Worm (Caenorhabditis elegans) whole organism, L4 larva: ENCODE measurements around the gene nas-15.

Experiments used
- D1046.2 ChIP-seq: fragments of 200-800 bp; sonication (Bioruptor generic); IDR thresholded peaks from 2 replicates; pipeline ENCODE4 v1.3.6; 2022; ENCODE audit warnings: missing genetic modification characterization, missing compliant biosample characterization
- F10B5.3 ChIP-seq: sonication (generic microtip); optimal IDR thresholded peaks from 2 replicates; lab custom pipeline; 2016; ENCODE audit warnings: mild to moderate bottlenecking, missing genetic modification characterization, missing compliant biosample characterization
- F44E2.7 ChIP-seq: fragments of 200-800 bp; sonication (Bioruptor generic); IDR thresholded peaks from 2 replicates; pipeline ENCODE4 v2.1.2; 2022; ENCODE audit warnings: missing genetic modification characterization, missing compliant biosample characterization
- T20F7.1 ChIP-seq: fragments of 200-800 bp; sonication (Bioruptor generic); optimal IDR thresholded peaks from 2 replicates; lab custom pipeline; 2018; ENCODE audit warnings: mild to moderate bottlenecking, missing genetic modification characterization, missing compliant biosample characterization
- T26A8.4 ChIP-seq: fragments of 200-800 bp; sonication (Bioruptor generic); IDR thresholded peaks from 2 replicates; pipeline ENCODE4 v1.3.6; 2022; ENCODE audit warnings: missing genetic modification characterization, missing compliant biosample characterization
- aha-1 ChIP-seq: fragments of 150-350 bp; peaks from one replicate; lab custom pipeline; 2014; ENCODE audit warnings: missing biosample characterization, missing genetic modification characterization
- aly-2 ChIP-seq: sonication (generic microtip); optimal IDR thresholded peaks from 2 replicates; lab custom pipeline; 2018; ENCODE audit warnings: missing biosample characterization, missing genetic modification characterization
- ceh-20 ChIP-seq: fragments of 200-800 bp; sonication (Bioruptor generic); IDR thresholded peaks from 2 replicates; pipeline ENCODE4 v1.3.6; 2022; ENCODE audit warnings: missing genetic modification reagents, missing genetic modification characterization, missing compliant biosample characterization
- ceh-28 ChIP-seq: fragments of 150-350 bp; optimal IDR thresholded peaks from 2 replicates; lab custom pipeline; 2014; ENCODE audit warnings: missing biosample characterization, missing genetic modification reagents, missing genetic modification characterization
- ceh-62 ChIP-seq: sonication (generic microtip); optimal IDR thresholded peaks from 2 replicates; lab custom pipeline; 2017; ENCODE audit warnings: missing biosample characterization, missing genetic modification characterization
- ceh-82 ChIP-seq: sonication (generic microtip); optimal IDR thresholded peaks from 2 replicates; lab custom pipeline; 2017; ENCODE audit warnings: missing biosample characterization, missing genetic modification characterization
- ces-1 ChIP-seq: fragments of 150-350 bp; sonication (generic microtip); optimal IDR thresholded peaks from 4 replicates; lab custom pipeline; 2014; ENCODE audit warnings: missing biosample characterization, missing genetic modification reagents, missing genetic modification characterization
- daf-16 ChIP-seq, 3 experiments: sonication (generic microtip); optimal IDR thresholded peaks; 2 replicates each; lab custom pipeline; 2016 to 2017; ENCODE audit warnings: missing genetic modification characterization in 3 of 3, missing genetic modification reagents in 3 of 3, mild to moderate bottlenecking in 2 of 3, missing compliant biosample characterization in 2 of 3, missing biosample characterization in 1 of 3, moderate library complexity in 1 of 3
- dmd-6 ChIP-seq: fragments of 200-800 bp; sonication (Bioruptor generic); IDR thresholded peaks from 2 replicates; pipeline ENCODE4 v1.3.6; 2022; ENCODE audit warnings: missing genetic modification reagents, missing genetic modification characterization, missing compliant biosample characterization
- dmd-9 ChIP-seq: fragments of 200-800 bp; sonication (Bioruptor generic); IDR thresholded peaks from 2 replicates; pipeline ENCODE4 v1.3.6; 2022; ENCODE audit warnings: missing genetic modification reagents, missing genetic modification characterization, missing compliant biosample characterization
- duxl-1 ChIP-seq: sonication (generic microtip); optimal IDR thresholded peaks from 2 replicates; lab custom pipeline; 2016; ENCODE audit warnings: mild to moderate bottlenecking, missing genetic modification characterization, moderate library complexity, missing compliant biosample characterization; ENCODE audit not compliant: poor library complexity
- fkh-10 ChIP-seq: fragments of 150-350 bp; optimal IDR thresholded peaks from 2 replicates; lab custom pipeline; 2014; ENCODE audit warnings: missing biosample characterization, missing genetic modification reagents, missing genetic modification characterization
- fos-1 ChIP-seq: fragments of 150-350 bp; optimal IDR thresholded peaks from 2 replicates; lab custom pipeline; 2014; ENCODE audit warnings: missing biosample characterization, missing genetic modification characterization
- hlh-30 ChIP-seq: sonication (generic microtip); optimal IDR thresholded peaks from 2 replicates; lab custom pipeline; 2017; ENCODE audit warnings: antibody characterized with exemption, mild to moderate bottlenecking, missing genetic modification characterization, missing compliant biosample characterization; ENCODE audit not compliant: insufficient read depth
- hmg-1.1 ChIP-seq: fragments of 200-800 bp; sonication (Bioruptor generic); IDR thresholded peaks from 2 replicates; pipeline ENCODE4 v1.3.6; 2022; ENCODE audit warnings: missing genetic modification reagents, missing genetic modification characterization, missing compliant biosample characterization
- lim-7 ChIP-seq: fragments of 200-800 bp; sonication (Bioruptor generic); IDR thresholded peaks from 2 replicates; pipeline ENCODE4 v1.3.6; 2022; ENCODE audit warnings: missing genetic modification characterization, missing compliant biosample characterization
- lin-38 ChIP-seq: fragments of 200-800 bp; sonication (Bioruptor generic); IDR thresholded peaks from 2 replicates; pipeline ENCODE4 v1.3.6; 2022; ENCODE audit warnings: missing genetic modification reagents, missing genetic modification characterization, missing compliant biosample characterization
- lin-39 ChIP-seq: fragments of 150-350 bp; optimal IDR thresholded peaks from 2 replicates; lab custom pipeline; 2014; ENCODE audit warnings: missing biosample characterization, missing genetic modification reagents, missing genetic modification characterization
- madf-5 ChIP-seq, 2 experiments: fragments of 200-800 bp; sonication (Bioruptor generic); IDR thresholded peaks; 2 replicates each; pipeline ENCODE4 v1.3.6; 2022; ENCODE audit warnings: missing compliant biosample characterization in 2 of 2, missing genetic modification characterization in 2 of 2
- mxl-3 ChIP-seq: fragments of 200-800 bp; sonication (Bioruptor generic); optimal IDR thresholded peaks from 2 replicates; lab custom pipeline; 2018; ENCODE audit warnings: mild to moderate bottlenecking, missing genetic modification characterization, missing compliant biosample characterization
- nhr-111 ChIP-seq: fragments of 200-800 bp; sonication (Bioruptor generic); optimal IDR thresholded peaks from 2 replicates; lab custom pipeline; 2018; ENCODE audit warnings: mild to moderate bottlenecking, missing genetic modification characterization, missing compliant biosample characterization
- nhr-237 ChIP-seq: sonication (generic microtip); optimal IDR thresholded peaks from 2 replicates; lab custom pipeline; 2017; ENCODE audit warnings: missing biosample characterization, missing genetic modification characterization
- nhr-42 ChIP-seq: fragments of 200-800 bp; sonication (Bioruptor generic); IDR thresholded peaks from 2 replicates; pipeline ENCODE4 v1.3.6; 2022; ENCODE audit warnings: missing genetic modification characterization, missing compliant biosample characterization
- nhr-77 ChIP-seq: fragments of 150-350 bp; optimal IDR thresholded peaks from 2 replicates; lab custom pipeline; 2014; ENCODE audit warnings: missing biosample characterization, missing genetic modification characterization
- pha-4 ChIP-seq, 2 experiments: fragments of 150-350 bp in 1 of 2; fragments of 200-800 bp in 1 of 2; sonication (Bioruptor generic) in 1 of 2; IDR thresholded peaks in 1 of 2; optimal IDR thresholded peaks in 1 of 2; 2 replicates each; pipeline versions ENCODE4 v1.3.6 to Lab custom; 2014 to 2022; ENCODE audit warnings: missing genetic modification characterization in 2 of 2, missing genetic modification reagents in 2 of 2, missing biosample characterization in 1 of 2, missing compliant biosample characterization in 1 of 2
- pqm-1 ChIP-seq: sonication (generic microtip); optimal IDR thresholded peaks from 2 replicates; lab custom pipeline; 2017; ENCODE audit warnings: missing biosample characterization, missing genetic modification characterization
- saeg-2 ChIP-seq: fragments of 200-800 bp; sonication (Bioruptor generic); IDR thresholded peaks from 2 replicates; pipeline ENCODE4 v1.3.6; 2022; ENCODE audit warnings: missing genetic modification reagents, missing genetic modification characterization, missing compliant biosample characterization
- spr-1 ChIP-seq: sonication (generic microtip); optimal IDR thresholded peaks from 2 replicates; lab custom pipeline; 2016; ENCODE audit warnings: mild to moderate bottlenecking, missing genetic modification characterization, missing compliant biosample characterization
- spr-3 ChIP-seq: fragments of 200-800 bp; sonication (Bioruptor generic); optimal IDR thresholded peaks from 2 replicates; lab custom pipeline; 2018; ENCODE audit warnings: mild to moderate bottlenecking, missing genetic modification characterization, missing compliant biosample characterization
- unc-62 ChIP-seq, 3 experiments: fragments of 150-350 bp in 1 of 3; sonication (generic microtip); optimal IDR thresholded peaks in 2 of 3; peaks in 1 of 3; 1 replicate in 1 of 3; 2 replicates in 2 of 3; lab custom pipeline; 2014 to 2017; ENCODE audit warnings: missing biosample characterization in 3 of 3, missing genetic modification characterization in 3 of 3, missing genetic modification reagents in 3 of 3, missing genotype in 1 of 3
- zip-2 ChIP-seq: fragments of 150-350 bp; optimal IDR thresholded peaks from 2 replicates; lab custom pipeline; 2014; ENCODE audit warnings: missing biosample characterization, missing genetic modification characterization
- ztf-7 ChIP-seq: fragments of 150-350 bp; optimal IDR thresholded peaks from 2 replicates; lab custom pipeline; 2014; ENCODE audit warnings: missing biosample characterization, missing genetic modification characterization

The nas-15 gene

DNA sequence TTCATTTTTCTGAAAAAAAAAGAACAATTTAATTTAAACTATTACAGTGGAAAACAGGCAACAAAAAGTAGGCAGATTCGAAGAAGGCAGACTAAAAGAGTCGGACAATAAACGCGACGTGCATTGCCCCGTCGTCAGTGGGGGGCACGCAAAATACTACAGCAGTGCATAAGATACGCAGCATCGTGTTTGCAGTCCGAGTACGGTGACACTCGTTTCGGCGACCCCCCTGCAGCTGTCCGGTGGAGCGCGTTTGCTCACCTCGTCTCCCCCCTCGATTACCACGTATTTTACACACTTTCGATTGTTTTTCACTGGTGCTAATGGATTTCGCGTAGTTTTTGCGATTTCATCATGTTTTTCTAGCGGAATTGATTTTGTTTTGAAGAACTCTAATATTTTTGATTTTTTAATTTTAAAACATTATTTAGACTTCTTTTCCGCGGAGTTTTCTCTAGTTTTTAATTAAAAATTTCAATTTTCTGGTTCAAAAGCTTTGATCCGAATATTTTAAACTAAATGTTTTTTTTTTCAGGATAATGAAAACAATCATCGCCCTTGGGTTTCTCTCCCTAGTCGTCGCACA lies 9.4 kb upstream of the nas-15 start, which contains the start of the genes trap-2 and ile-2 (continued):
- TF ChIP-seq spr-3 (peak; percentile 79), pha-4 (GFP tag; IDR thresholded peaks at IDR 0.05; lab: Robert Waterston, UW) (peak; percentile 82), pha-4 (tag; optimal IDR thresholded peaks at IDR 0.05; lab: Kevin White, UChicago) (no peak), dmd-9 (GFP tag; lab: Robert Waterston, UW) (no peak), ceh-28 (peak; percentile 18), dmd-6 (GFP tag; lab: Robert Waterston, UW) (peak; percentile 96), ceh-82 (tag; lab: Kevin White, UChicago) (no peak), saeg-2 (GFP tag; lab: Robert Waterston, UW) (peak; percentile 69; the same call in 1 of the 2 replicates)
- TF ChIP-seq, all 104 proteins: peak for 65

DNA sequence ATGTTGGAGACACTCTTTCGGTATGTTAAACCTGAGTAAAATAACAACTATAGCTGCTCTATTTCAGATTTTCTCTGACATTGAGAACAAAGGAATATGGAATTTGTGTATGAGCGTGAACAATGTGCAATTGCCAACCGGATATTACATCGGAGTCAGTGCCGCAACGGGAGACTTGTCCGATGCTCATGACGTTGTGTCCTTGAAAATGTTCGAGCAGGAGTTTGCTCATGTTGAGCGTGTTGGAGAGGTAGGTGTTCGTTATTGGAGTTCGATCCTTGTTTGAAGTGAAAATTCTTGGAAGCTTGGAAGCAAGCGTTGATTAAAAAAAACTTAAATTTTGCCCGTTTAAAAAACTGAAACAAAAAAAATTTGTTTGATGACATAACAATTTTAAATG lies 8.0 kb upstream of the nas-15 start:
- TF ChIP-seq aha-1 (tag; lab: Kevin White, UChicago) = peak; percentile 95
- TF ChIP-seq unc-62 (GFP tag; optimal IDR thresholded peaks at IDR 0.05 in 1 of 2; lab: Kevin White, UChicago) = peak in 1 of 2 experiments; percentile 47
- no peak for TF ChIP-seq unc-62 (tag; optimal IDR thresholded peaks at IDR 0.05; lab: Kevin White, UChicago)
- TF ChIP-seq ceh-62 (tag; lab: Kevin White, UChicago) = no peak

DNA sequence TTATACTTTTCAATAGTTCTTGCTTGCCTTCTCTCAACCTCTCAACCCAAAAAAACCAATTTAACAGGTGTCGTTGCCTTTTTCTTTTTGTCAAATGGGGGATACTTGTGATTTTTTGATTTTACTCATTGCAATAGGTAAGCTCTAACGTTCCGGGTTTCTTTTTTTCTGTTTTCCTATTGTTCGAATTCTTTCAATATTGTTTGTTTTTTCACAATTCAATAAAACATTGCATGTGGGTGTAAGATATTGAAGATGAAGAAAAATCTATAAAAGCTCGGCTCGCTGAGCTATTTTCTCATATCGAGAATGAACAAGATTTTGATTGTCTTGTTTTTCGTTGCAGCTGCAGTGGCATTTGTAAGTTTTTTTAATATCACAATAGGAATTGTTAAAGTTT lies 7.0 kb upstream of the nas-15 start, which contains the start of gene T04G9.7:
Gene T04G9.7, plus strand, starts transcription at position 301 of the 400 bp plus-strand sequence.
- no peak for TF ChIP-seq unc-62 (GFP tag; optimal IDR thresholded peaks at IDR 0.05 in 1 of 2; lab: Kevin White, UChicago)
- no peak for TF ChIP-seq unc-62 (tag; optimal IDR thresholded peaks at IDR 0.05; lab: Kevin White, UChicago)
- TF ChIP-seq T26A8.4 (GFP tag; lab: Robert Waterston, UW) = no peak
- no peak for TF ChIP-seq F44E2.7
- TF ChIP-seq nhr-42 (GFP tag; lab: Robert Waterston, UW) = no peak
- TF ChIP-seq aha-1 (tag; lab: Kevin White, UChicago) = no peak
- TF ChIP-seq dmd-6 (GFP tag; lab: Robert Waterston, UW) = no peak
- no peak for TF ChIP-seq hmg-1.1
- no peak for TF ChIP-seq hlh-30 (tag; lab: Kevin White, UChicago)
- no peak for TF ChIP-seq spr-1 (tag; lab: Kevin White, UChicago)
- no peak for TF ChIP-seq nhr-77
- no peak for TF ChIP-seq ceh-20 (GFP tag; lab: Robert Waterston, UW)
- TF ChIP-seq ces-1 (GFP tag; lab: Kevin White, UChicago) = no peak
- no peak for TF ChIP-seq nhr-111 (GFP tag; lab: Kevin White, UChicago)
- no peak for TF ChIP-seq fos-1 (tag; lab: Kevin White, UChicago)
- no peak for TF ChIP-seq lim-7 (GFP tag; lab: Robert Waterston, UW)
- no peak for TF ChIP-seq fkh-10
- no peak for TF ChIP-seq mxl-3
- TF ChIP-seq pqm-1 (tag; lab: Kevin White, UChicago) = no peak
- no peak for TF ChIP-seq lin-39 (tag; lab: Kevin White, UChicago)
- TF ChIP-seq zip-2 (tag; lab: Kevin White, UChicago) = no peak

DNA sequence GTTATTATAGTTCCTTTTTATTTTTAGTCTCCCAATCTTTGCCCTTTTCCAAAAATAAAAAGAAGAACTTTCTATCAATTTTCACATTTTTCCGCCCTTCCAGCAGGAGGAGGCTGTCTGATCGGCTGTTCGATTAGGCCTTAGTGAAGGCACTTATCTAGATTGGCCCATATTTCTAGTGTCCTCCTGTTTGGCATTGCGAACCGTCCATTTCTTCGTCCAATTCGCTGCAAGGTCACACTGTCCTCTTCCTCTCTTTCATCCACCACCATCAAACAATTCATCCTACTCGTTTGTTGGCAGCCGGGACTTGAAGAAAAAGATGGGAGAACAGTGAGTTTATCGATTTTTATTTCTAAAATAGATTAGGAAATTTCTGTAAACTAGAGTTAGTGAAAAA lies 5.3 kb upstream of the nas-15 start, which contains the start of gene T04G9.4:
Gene T04G9.4, plus strand, starts transcription at position 293 of the 400 bp plus-strand sequence.
- TF ChIP-seq D1046.2 (GFP tag; lab: Robert Waterston, UW) (no peak), lin-38 (GFP tag; lab: Robert Waterston, UW) (no peak), daf-16 (GFP tag; optimal IDR thresholded peaks at IDR 0.05; lab: Kevin White, UChicago) (no peak), daf-16 (tag; optimal IDR thresholded peaks at IDR 0.05; lab: Kevin White, UChicago) (no peak), nhr-77 (no peak), F10B5.3 (tag; lab: Kevin White, UChicago) (no peak), aha-1 (tag; lab: Kevin White, UChicago) (no peak), hmg-1.1 (no peak), T20F7.1 (GFP tag; lab: Kevin White, UChicago) (no peak), nhr-237 (no peak), ztf-7 (tag; lab: Kevin White, UChicago) (no peak), madf-5 (GFP tag; IDR thresholded peaks at IDR 0.05; lab: Robert Waterston, UW) (no peak), duxl-1 (tag; lab: Kevin White, UChicago) (no peak), unc-62 (GFP tag; optimal IDR thresholded peaks at IDR 0.05 in 1 of 2; lab: Kevin White, UChicago) (no peak), unc-62 (tag; optimal IDR thresholded peaks at IDR 0.05; lab: Kevin White, UChicago) (no peak), aly-2 (tag; lab: Kevin White, UChicago) (no peak)
- TF ChIP-seq, all 104 proteins: peak for 0
